Fruit fly (Drosophila melanogaster): ENCODE results near the gene RpL26.

DNA sequence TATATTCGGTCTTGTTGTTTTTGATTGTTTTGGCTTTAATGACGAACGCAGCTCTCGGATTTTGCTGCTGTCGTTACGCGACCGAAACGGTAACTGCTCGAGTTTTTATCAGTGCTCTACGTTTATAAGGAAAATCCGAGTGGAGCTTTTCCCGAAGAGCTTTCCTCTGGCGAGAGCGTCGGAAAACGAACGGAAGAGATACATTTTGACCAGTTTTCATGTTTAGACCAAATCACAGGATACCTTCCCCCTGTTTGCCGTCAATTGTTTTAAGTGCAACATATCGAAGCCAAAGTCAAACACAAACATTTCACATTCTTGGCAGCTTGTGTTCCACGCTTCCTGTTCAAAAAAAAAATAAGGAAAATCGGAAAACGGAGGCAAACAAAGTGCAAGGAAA, 47.3 kb downstream of the RpL26 start, which contains the start of gene CG32204:
- no peak for TF ChIP-seq psq (optimal IDR thresholded peaks at IDR 0.05)
- TF ChIP-seq ttk (optimal IDR thresholded peaks at IDR 0.05): no peak
